Fruit fly (Drosophila melanogaster) Kc167 (cell line): ENCODE data around the gene CG5026.

Source experiments
- insv ChIP-seq: fragments of >200 bp; optimal IDR thresholded peaks from 3 replicates; lab custom pipeline; 2018; ENCODE audit warnings: missing external identifiers
- psq ChIP-seq: fragments of >200 bp; optimal IDR thresholded peaks from 2 replicates; lab custom pipeline; 2017; ENCODE audit warnings: missing external identifiers

DNA sequence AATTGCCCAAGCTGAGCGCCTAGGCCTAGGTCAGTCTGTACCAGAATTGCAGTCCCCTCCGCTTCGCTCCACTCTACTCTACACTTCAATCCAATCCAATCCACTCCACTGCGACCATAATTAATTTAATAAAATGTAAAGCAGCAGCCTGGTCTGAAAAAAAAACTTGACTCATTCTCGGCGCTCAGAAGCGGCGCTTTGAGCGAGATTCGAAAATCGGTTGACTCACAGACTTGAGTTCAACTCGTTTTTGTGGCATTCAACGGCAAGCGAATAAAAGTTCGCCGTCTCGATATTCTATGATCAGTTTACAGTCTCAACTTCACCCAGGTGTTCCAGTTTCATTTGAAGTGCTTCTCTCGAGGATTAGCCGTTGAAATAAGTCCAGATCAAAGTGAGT, 13.2 kb downstream of the CG5026 start, which contains the start of gene CG13314:
- no peak for TF ChIP-seq psq (lab: Kevin White, UChicago)
- TF ChIP-seq insv, result no peak
